Worm (Caenorhabditis elegans) whole organism, young adult: ENCODE results near the gene lgc-22.

Experiments used
- attf-3 ChIP-seq: fragments of 200-800 bp; sonication (Bioruptor generic); conservative IDR thresholded peaks from 2 replicates; pipeline ENCODE4 v1.3.6; 2022; ENCODE audit warnings: missing genetic modification reagents, missing genetic modification characterization, missing compliant biosample characterization
- lin-26 ChIP-seq: fragments of 200-800 bp; sonication (Bioruptor generic); IDR thresholded peaks from 2 replicates; pipeline ENCODE4 v1.3.6; 2022; ENCODE audit warnings: missing genetic modification reagents, missing genetic modification characterization, missing compliant biosample characterization
- somi-1 ChIP-seq: fragments of 200-800 bp; sonication (Bioruptor generic); optimal IDR thresholded peaks from 2 replicates; lab custom pipeline; 2018; ENCODE audit warnings: mild to moderate bottlenecking, missing genetic modification characterization, missing compliant biosample characterization
- ztf-3 ChIP-seq: fragments of 200-800 bp; sonication (Bioruptor generic); optimal IDR thresholded peaks from 2 replicates; lab custom pipeline; 2018; ENCODE audit warnings: mild to moderate bottlenecking, missing genetic modification characterization, missing compliant biosample characterization
- ztf-6 ChIP-seq: fragments of 200-800 bp; sonication (Bioruptor generic); IDR thresholded peaks from 2 replicates; pipeline ENCODE4 v1.3.6; 2022; ENCODE audit warnings: missing genetic modification reagents, missing genetic modification characterization, missing compliant biosample characterization

- no peak for TF ChIP-seq lin-26
- no peak for TF ChIP-seq ztf-6 (GFP tag; lab: Robert Waterston, UW)
- TF ChIP-seq somi-1 (GFP tag; lab: Kevin White, UChicago): no peak
- TF ChIP-seq attf-3 (GFP tag; lab: Robert Waterston, UW): no peak
- TF ChIP-seq ztf-3 (GFP tag; lab: Kevin White, UChicago): no peak
Measured at ce11 chrIV:4298983-4299382, 2.1 kb upstream of the lgc-22 start, which contains the start of gene F15E6.9.
